Worm (Caenorhabditis elegans): ENCODE measurements around the gene C16B8.3.
A peak's percentile ranks its signal among the peaks of the same experiment; 100 is the strongest.

Gene C16B8.3

DNA sequence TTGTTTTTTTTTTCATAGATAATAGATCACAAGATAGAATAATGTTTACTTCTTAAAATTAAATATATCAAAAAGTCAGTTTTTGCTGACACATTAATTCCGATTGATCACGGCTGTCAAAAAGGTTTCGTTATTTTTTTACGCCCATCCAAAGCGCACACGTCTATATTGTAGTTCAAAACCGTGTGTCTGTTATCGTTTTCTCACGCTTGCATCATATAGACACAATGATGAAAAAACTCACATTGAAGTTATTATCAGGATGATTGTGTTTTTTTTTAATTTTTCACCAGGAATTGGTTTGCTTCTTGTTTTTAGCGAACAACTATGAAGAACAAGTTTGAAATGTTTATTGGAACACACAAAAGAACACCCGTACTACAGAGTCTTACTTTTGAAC, 39.3 kb upstream of the C16B8.3 start (continued):
- TF ChIP-seq irx-1 (tag; optimal IDR thresholded peaks at IDR 0.05) (no peak), ceh-88 (GFP tag; IDR thresholded peaks at IDR 0.05) (no peak), ceh-63 (GFP tag; optimal IDR thresholded peaks at IDR 0.05) (no peak), nhr-20 (tag; optimal IDR thresholded peaks at IDR 0.05) (peak; percentile 66), lin-35 (GFP tag; optimal IDR thresholded peaks at IDR 0.05) (peak in 1 of 2 experiments; percentile 17), xbp-1 (tag; optimal IDR thresholded peaks at IDR 0.05) (no peak), ztf-11 (tag; optimal IDR thresholded peaks at IDR 0.05) (no peak), lin-13 (GFP tag; optimal IDR thresholded peaks at IDR 0.05) (peak; percentile 15), egl-27 (tag; optimal IDR thresholded peaks at IDR 0.05) (no peak), fkh-8 (tag; optimal IDR thresholded peaks at IDR 0.05) (no peak), nhr-12 (tag; optimal IDR thresholded peaks at IDR 0.05) (no peak), snpc-4 (tag; optimal IDR thresholded peaks at IDR 0.05) (no peak), efl-1 (optimal IDR thresholded peaks at IDR 0.05) (no peak), efl-1 (GFP tag; optimal IDR thresholded peaks at IDR 0.05 in 1 of 2) (no peak), unc-86 (tag; optimal IDR thresholded peaks at IDR 0.05) (no peak), nhr-19 (GFP tag; conservative IDR thresholded peaks at IDR 0.05) (0 out of 2 replicates have a peak, but pooled peaks have one; percentile 23), grh-1 (GFP tag; IDR thresholded peaks at IDR 0.05) (no peak), dsc-1 (tag; optimal IDR thresholded peaks at IDR 0.05) (no peak), isw-1 (GFP tag; IDR thresholded peaks at IDR 0.05) (no peak), nhr-71 (tag; optimal IDR thresholded peaks at IDR 0.05) (peak; percentile 77), elt-3 (tag; optimal IDR thresholded peaks at IDR 0.05) (no peak), tlp-1 (tag; optimal IDR thresholded peaks at IDR 0.05) (no peak), rnt-1 (tag; optimal IDR thresholded peaks at IDR 0.05) (no peak), fkh-4 (tag; optimal IDR thresholded peaks at IDR 0.05; ENCODE audit: borderline replicate concordance) (no peak), pag-3 (tag; optimal IDR thresholded peaks at IDR 0.05; ENCODE audit: borderline replicate concordance, insufficient read depth) (no peak), nhr-84 (tag; optimal IDR thresholded peaks at IDR 0.05) (no peak), ces-1 (GFP tag; optimal IDR thresholded peaks at IDR 0.05) (no peak), fkh-10 (GFP tag; optimal IDR thresholded peaks at IDR 0.05) (no peak), ztf-4 (tag; optimal IDR thresholded peaks at IDR 0.05) (no peak), dpl-1 (GFP tag; optimal IDR thresholded peaks at IDR 0.05) (no peak), tbx-2 (tag; optimal IDR thresholded peaks at IDR 0.05) (peak; percentile 36), aha-1 (tag; optimal IDR thresholded peaks at IDR 0.05) (no peak), ets-5 (GFP tag; IDR thresholded peaks at IDR 0.05) (no peak), hpl-2 (GFP tag; optimal IDR thresholded peaks at IDR 0.05) (peak; percentile 88), zag-1 (tag; optimal IDR thresholded peaks at IDR 0.05) (no peak), lsy-2 (tag; optimal IDR thresholded peaks at IDR 0.05) (peak; percentile 14 to 29), mdl-1 (tag; optimal IDR thresholded peaks at IDR 0.05) (no peak), efl-3 (GFP tag; optimal IDR thresholded peaks at IDR 0.05) (no peak), nhr-77 (tag; optimal IDR thresholded peaks at IDR 0.05) (peak; percentile 10), blmp-1 (tag; optimal IDR thresholded peaks at IDR 0.05) (no peak), unc-62 (GFP tag; optimal IDR thresholded peaks at IDR 0.05) (no peak), nhr-47 (tag; optimal IDR thresholded peaks at IDR 0.05) (peak; percentile 58), F16B12.6 (tag; optimal IDR thresholded peaks at IDR 0.05) (no peak), lin-39 (tag; optimal IDR thresholded peaks at IDR 0.05) (no peak), ceh-8 (GFP tag; optimal IDR thresholded peaks at IDR 0.05) (no peak), sup-37 (GFP tag; optimal IDR thresholded peaks at IDR 0.05) (no peak), zip-4 (GFP tag; optimal IDR thresholded peaks at IDR 0.05) (no peak), C16A3.4 (tag; optimal IDR thresholded peaks at IDR 0.05) (no peak), unc-130 (tag; optimal IDR thresholded peaks at IDR 0.05) (no peak), pqm-1 (tag; optimal IDR thresholded peaks at IDR 0.05) (no peak), nhr-90 (tag; optimal IDR thresholded peaks at IDR 0.05; ENCODE audit: poor library complexity) (peak; percentile 81), ama-1 (optimal IDR thresholded peaks at IDR 0.05) (no peak), sox-4 (tag; optimal IDR thresholded peaks at IDR 0.05) (no peak), nhr-85 (tag) (no peak)
